Worm (Caenorhabditis elegans) whole organism, midembryonic: Measurements from ENCODE around the gene scrm-3.

Experiments used
- T22C8.4 ChIP-seq: fragments of 200-800 bp; sonication (Bioruptor generic); IDR thresholded peaks from 2 replicates; pipeline ENCODE4 v1.3.6; 2022; ENCODE audit warnings: missing genetic modification characterization, missing compliant biosample characterization
- flt-1 ChIP-seq: fragments of 200-800 bp; sonication (Bioruptor generic); IDR thresholded peaks from 2 replicates; pipeline ENCODE4 v1.3.6; 2022; ENCODE audit warnings: missing genetic modification characterization, missing compliant biosample characterization
- klf-2 ChIP-seq: fragments of 200-800 bp; sonication (Bioruptor generic); conservative IDR thresholded peaks from 2 replicates; pipeline ENCODE4 v1.3.6; 2022; ENCODE audit warnings: missing genetic modification reagents, missing genetic modification characterization, missing compliant biosample characterization
- med-1 ChIP-seq: sonication (generic microtip); optimal IDR thresholded peaks from 2 replicates; lab custom pipeline; 2017; ENCODE audit warnings: missing genetic modification characterization, mild to moderate bottlenecking, missing compliant biosample characterization, antibody characterized with exemption, missing genetic modification reagents; ENCODE audit not compliant: insufficient read depth
- ref-1 ChIP-seq: fragments of 200-800 bp; sonication (Bioruptor generic); conservative IDR thresholded peaks from 2 replicates; pipeline ENCODE4 v1.3.6; 2022; ENCODE audit warnings: missing genetic modification reagents, missing genetic modification characterization, missing compliant biosample characterization
- tab-1 ChIP-seq: fragments of 200-800 bp; sonication (Bioruptor generic); IDR thresholded peaks from 2 replicates; pipeline ENCODE4 v1.3.6; 2022; ENCODE audit warnings: missing genetic modification characterization, missing compliant biosample characterization
- ztf-23 ChIP-seq: fragments of 200-800 bp; sonication (Bioruptor generic); IDR thresholded peaks from 2 replicates; pipeline ENCODE4 v1.3.6; 2022; ENCODE audit warnings: missing genetic modification reagents, missing genetic modification characterization, missing compliant biosample characterization
- ztf-29 ChIP-seq: fragments of 200-800 bp; sonication (Bioruptor generic); IDR thresholded peaks from 2 replicates; pipeline ENCODE4 v1.3.6; 2022; ENCODE audit warnings: missing genetic modification reagents, missing genetic modification characterization, missing compliant biosample characterization

DNA sequence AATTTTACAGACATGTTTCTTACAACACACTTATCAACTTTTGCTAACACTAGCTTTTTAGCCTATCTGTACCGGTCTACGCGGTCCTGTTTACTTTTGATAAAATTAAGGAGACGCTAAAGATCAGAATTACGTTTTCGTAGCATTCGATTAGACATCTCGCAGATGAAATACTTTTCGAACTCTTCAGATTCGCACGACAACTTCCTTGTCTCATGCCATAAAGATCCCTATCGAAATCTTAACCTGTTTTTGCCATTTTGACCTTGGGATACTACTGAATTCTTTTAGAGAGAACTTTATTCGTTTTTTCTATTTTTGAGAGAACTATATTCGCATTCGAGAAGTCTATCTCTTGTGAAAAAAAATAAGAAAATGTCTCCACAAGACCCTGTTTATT is 23.7 kb downstream of the scrm-3 start, which contains the start of gene C17B7.5:
- TF ChIP-seq klf-2 (GFP tag; lab: Robert Waterston, UW) (no peak), med-1 (GFP tag; lab: Kevin White, UChicago) (no peak), ztf-29 (no peak), flt-1 (GFP tag; lab: Robert Waterston, UW) (no peak), ztf-23 (GFP tag; lab: Robert Waterston, UW) (no peak), tab-1 (GFP tag; lab: Robert Waterston, UW) (no peak), ref-1 (GFP tag; lab: Robert Waterston, UW) (no peak), T22C8.4 (GFP tag; lab: Robert Waterston, UW) (no peak)
